Fruit fly (Drosophila melanogaster) whole organism: ENCODE results near the gene Mccc1.

Experiments used
- CG8478 ChIP-seq: fragments of >200 bp; optimal IDR thresholded peaks from 2 replicates; lab custom pipeline; 2018; ENCODE audit warnings: inconsistent platforms
- Dll ChIP-seq: fragments of >200 bp; optimal IDR thresholded peaks from 2 replicates; lab custom pipeline; 2017
- EcR ChIP-seq, 2 experiments: fragments of >200 bp; optimal IDR thresholded peaks; 2 replicates each; lab custom pipeline; 2017; ENCODE audit warnings: missing biosample characterization in 2 of 2, missing genetic modification characterization in 2 of 2, missing genetic modification reagents in 2 of 2
- pan ChIP-seq: fragments of >200 bp; optimal IDR thresholded peaks from 2 replicates; lab custom pipeline; 2017
- psq ChIP-seq: fragments of >200 bp; optimal IDR thresholded peaks from 2 replicates; lab custom pipeline; 2017
- usp ChIP-seq: fragments of >200 bp; optimal IDR thresholded peaks from 2 replicates; lab custom pipeline; 2017; ENCODE audit warnings: missing biosample characterization, missing genetic modification characterization, mixed read lengths

DNA sequence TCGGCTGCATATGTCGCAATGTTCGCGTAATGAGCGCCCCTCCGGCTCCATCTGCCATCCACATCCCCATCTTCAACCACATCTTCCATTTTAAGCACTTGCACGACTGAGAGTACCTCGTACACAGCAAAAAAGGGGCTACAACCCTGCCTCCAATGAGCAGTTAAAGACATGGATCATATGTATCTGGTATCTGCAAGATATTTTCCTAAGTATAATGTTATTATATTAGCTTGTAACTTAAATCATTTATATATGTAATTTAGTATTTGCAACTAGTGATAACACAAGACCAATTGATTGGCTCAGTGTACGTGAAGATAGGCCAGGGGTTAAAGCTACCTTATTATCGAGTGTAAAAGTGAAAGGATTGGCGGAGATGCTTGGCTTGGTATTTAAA lies 31.0 kb downstream of the Mccc1 start:
- TF ChIP-seq EcR (GFP tag; optimal IDR thresholded peaks at IDR 0.05; lab: Kevin White, UChicago) (no peak), usp (GFP tag; lab: Kevin White, UChicago) (no peak), psq (lab: Kevin White, UChicago) (no peak), pan (lab: Kevin White, UChicago) (no peak), CG8478 (lab: Kevin White, UChicago) (no peak), Dll (lab: Kevin White, UChicago) (no peak)
